Fruit fly (Drosophila melanogaster): ENCODE measurements around the gene Dok.

The Dok gene

DNA sequence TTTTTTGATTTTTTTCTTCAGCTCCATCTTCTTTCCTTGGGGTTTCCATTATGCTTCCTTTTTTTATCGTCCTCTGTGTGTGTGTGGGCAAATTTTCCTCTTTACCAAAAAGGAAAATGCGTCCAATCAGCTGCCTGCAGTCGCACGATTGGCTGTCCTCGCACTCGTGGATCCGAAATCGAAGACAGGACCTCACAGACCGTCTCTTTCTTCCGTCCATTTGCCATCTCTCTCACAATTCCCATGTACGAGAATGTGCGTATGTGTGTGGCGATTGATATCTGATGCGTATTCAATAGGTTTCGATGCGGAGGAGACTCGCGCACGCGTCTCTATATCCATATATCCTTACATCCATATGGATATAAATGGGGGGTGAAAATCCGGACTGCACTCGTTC, 44.3 kb downstream of the Dok start:
- TF ChIP-seq Pif1B (GFP tag; optimal IDR thresholded peaks at IDR 0.05) (no peak), Ets98B (GFP tag; IDR thresholded peaks at IDR 0.05) (no peak), EcR (GFP tag; optimal IDR thresholded peaks at IDR 0.05) (no peak), CG34367 (tag; optimal IDR thresholded peaks at IDR 0.05) (no peak), Pif1A (GFP tag; optimal IDR thresholded peaks at IDR 0.05) (no peak), rn (GFP tag; IDR thresholded peaks at IDR 0.05) (no peak), CG8159 (tag; optimal IDR thresholded peaks at IDR 0.05) (no peak), CG17806 (tag; optimal IDR thresholded peaks at IDR 0.05) (no peak), CG13204 (GFP tag; optimal IDR thresholded peaks at IDR 0.05) (no peak), fd96Ca (GFP tag; IDR thresholded peaks at IDR 0.05) (no peak), CG8301 (tag; optimal IDR thresholded peaks at IDR 0.05) (no peak), CG12605 (GFP tag; IDR thresholded peaks at IDR 0.05) (no peak)

DNA sequence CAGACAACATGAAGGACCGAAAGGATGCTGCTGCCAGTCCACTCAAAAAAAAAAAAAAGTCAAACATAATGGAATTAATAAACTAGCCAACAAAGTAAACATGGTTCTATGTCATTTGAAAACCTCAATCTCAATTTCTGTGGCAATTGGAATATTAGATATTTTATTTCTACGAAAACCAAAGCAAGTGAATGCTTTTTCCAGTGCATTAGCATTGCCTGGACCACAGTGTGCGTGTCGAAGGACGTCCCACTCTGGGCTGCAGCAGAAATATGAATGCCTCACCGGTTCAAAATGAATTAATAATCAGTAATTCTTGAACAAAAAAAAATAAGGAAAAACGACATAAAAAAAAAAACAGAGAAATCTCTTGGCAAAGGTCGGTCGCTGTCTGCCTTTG, 48.5 kb downstream of the Dok start:
- TF ChIP-seq EcR (GFP tag; optimal IDR thresholded peaks at IDR 0.05) (no peak), CG8159 (tag; optimal IDR thresholded peaks at IDR 0.05) (peak; percentile 35), CG17806 (tag; optimal IDR thresholded peaks at IDR 0.05) (peak; percentile 15), CG15710 (tag; optimal IDR thresholded peaks at IDR 0.05) (peak; percentile 26)

DNA sequence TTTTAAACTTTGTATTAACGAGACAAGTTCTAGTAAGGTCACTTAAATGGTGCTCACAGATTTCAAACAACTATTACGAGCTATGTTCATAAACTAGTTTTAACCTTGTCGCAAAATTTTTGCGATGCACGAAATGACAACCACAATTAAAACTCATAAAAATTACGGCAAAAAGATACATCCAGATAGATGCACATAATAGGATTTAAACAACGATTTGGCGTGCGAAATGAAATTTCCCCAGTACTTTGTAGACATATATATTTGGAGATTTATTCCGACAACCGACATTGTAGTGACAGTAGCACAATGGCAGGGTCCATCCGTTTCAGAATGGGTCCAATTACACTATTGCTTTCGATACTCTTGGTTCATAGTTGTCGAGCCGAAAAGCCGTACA, 53.8 kb downstream of the Dok start, which contains the start of gene CheA7a:
CheA7a (plus strand) TSS at position 301 of the 400 bp plus-strand sequence.
- no peak for TF ChIP-seq gl (tag; optimal IDR thresholded peaks at IDR 0.05)
- TF ChIP-seq D1 (tag; optimal IDR thresholded peaks at IDR 0.05) = no peak
- TF ChIP-seq CG8301 (tag; optimal IDR thresholded peaks at IDR 0.05) = no peak
- TF ChIP-seq CG17806 (tag; optimal IDR thresholded peaks at IDR 0.05) = no peak
- TF ChIP-seq CG9948 (tag; optimal IDR thresholded peaks at IDR 0.05) = no peak
- TF ChIP-seq CG13204 (GFP tag; optimal IDR thresholded peaks at IDR 0.05) = no peak
- TF ChIP-seq Pif1B (GFP tag; optimal IDR thresholded peaks at IDR 0.05) = no peak
